Fruit fly (Drosophila melanogaster) whole organism, embryonic: Measurements from ENCODE around the gene CG33631.

Experiments
- Antp ChIP-seq: fragments of 200-800 bp; sonication (Bioruptor generic); optimal IDR thresholded peaks from 3 replicates; lab custom pipeline; 2016; ENCODE audit warnings: missing biosample characterization, missing genetic modification characterization
- Bdp1 ChIP-seq: fragments of 200-800 bp; sonication (Bioruptor generic); optimal IDR thresholded peaks from 3 replicates; lab custom pipeline; 2016; ENCODE audit warnings: missing biosample characterization, missing genetic modification characterization
- CG12769 ChIP-seq: fragments of 200-800 bp; sonication (Bioruptor generic); optimal IDR thresholded peaks from 2 replicates; lab custom pipeline; 2019; ENCODE audit warnings: missing biosample characterization, mild to moderate bottlenecking, missing genetic modification characterization, moderate library complexity
- CG14014 ChIP-seq: fragments of 200-800 bp; sonication (Bioruptor generic); IDR thresholded peaks from 2 replicates; pipeline ENCODE4 v1.3.6; 2022; ENCODE audit warnings: missing biosample characterization, missing genetic modification characterization
- CG14441 ChIP-seq: fragments of 200-800 bp; sonication (Bioruptor generic); IDR thresholded peaks from 2 replicates; pipeline ENCODE4 v1.3.6; 2022; ENCODE audit warnings: missing biosample characterization, missing genetic modification characterization
- CG14667 ChIP-seq: fragments of 200-800 bp; sonication (Bioruptor generic); IDR thresholded peaks from 2 replicates; pipeline ENCODE4 v1.3.6; 2022; ENCODE audit warnings: missing biosample characterization, missing genetic modification characterization
- CG17361 ChIP-seq: fragments of 200-800 bp; sonication (Bioruptor generic); IDR thresholded peaks from 3 replicates; pipeline ENCODE4 v1.3.6; 2022; ENCODE audit warnings: missing biosample characterization, missing genetic modification characterization
- CG1792 ChIP-seq: fragments of 200-800 bp; sonication (Bioruptor generic); optimal IDR thresholded peaks from 2 replicates; lab custom pipeline; 2016; ENCODE audit warnings: missing biosample characterization, missing genetic modification characterization
- CG31388 ChIP-seq: fragments of 200-800 bp; sonication (Bioruptor generic); optimal IDR thresholded peaks from 2 replicates; lab custom pipeline; 2016; ENCODE audit warnings: missing biosample characterization, missing genetic modification characterization
- CG4617 ChIP-seq: fragments of 200-800 bp; sonication (Bioruptor generic); optimal IDR thresholded peaks from 3 replicates; lab custom pipeline; 2016; ENCODE audit warnings: missing biosample characterization, missing genetic modification characterization, borderline replicate concordance
- CG5180 ChIP-seq: fragments of 200-800 bp; sonication (Bioruptor generic); optimal IDR thresholded peaks from 3 replicates; lab custom pipeline; 2017; ENCODE audit warnings: missing biosample characterization, missing genetic modification characterization, mild to moderate bottlenecking, moderate library complexity, missing genetic modification reagents
- CG7963 ChIP-seq: fragments of 200-800 bp; sonication (Bioruptor generic); IDR thresholded peaks from 3 replicates; pipeline ENCODE4 v1.3.6; 2022; ENCODE audit warnings: missing biosample characterization, missing genetic modification characterization; ENCODE audit not compliant: partially characterized antibody
- CG9727 ChIP-seq: fragments of 200-800 bp; sonication (Bioruptor generic); optimal IDR thresholded peaks from 3 replicates; lab custom pipeline; 2017; ENCODE audit warnings: missing biosample characterization, mild to moderate bottlenecking, missing genetic modification characterization
- CG9932 ChIP-seq: fragments of 200-800 bp; sonication (Bioruptor generic); IDR thresholded peaks from 2 replicates; pipeline ENCODE4 v1.3.6; 2022; ENCODE audit warnings: missing biosample characterization, missing genetic modification characterization
- CrebB ChIP-seq: fragments of 200-800 bp; sonication (Bioruptor generic); optimal IDR thresholded peaks from 3 replicates; lab custom pipeline; 2018; ENCODE audit warnings: missing biosample characterization, mild to moderate bottlenecking, missing genetic modification characterization
- Ets65A ChIP-seq: fragments of 200-800 bp; sonication (Bioruptor generic); peaks from one replicate; lab custom pipeline; 2016; ENCODE audit warnings: missing biosample characterization, missing genetic modification characterization
- Gsc ChIP-seq: fragments of 200-800 bp; sonication (Bioruptor generic); IDR thresholded peaks from 2 replicates; pipeline ENCODE4 v1.3.6; 2022; ENCODE audit warnings: missing biosample characterization, missing genetic modification characterization
- HmgD ChIP-seq: fragments of 200-800 bp; sonication (Bioruptor generic); optimal IDR thresholded peaks from 3 replicates; lab custom pipeline; 2016; ENCODE audit warnings: missing biosample characterization, missing genetic modification characterization
- Hmx ChIP-seq: fragments of 200-800 bp; sonication (Bioruptor generic); optimal IDR thresholded peaks from 2 replicates; lab custom pipeline; 2016; ENCODE audit warnings: missing biosample characterization, missing genetic modification characterization
- Hr39 ChIP-seq: fragments of >200 bp; optimal IDR thresholded peaks from 2 replicates; lab custom pipeline; 2017
- Hsf ChIP-seq: fragments of 200-800 bp; sonication (Bioruptor generic); optimal IDR thresholded peaks from 3 replicates; lab custom pipeline; 2016; ENCODE audit warnings: missing biosample characterization, missing genetic modification characterization
- Max ChIP-seq: fragments of 200-800 bp; sonication (Bioruptor generic); optimal IDR thresholded peaks from 2 replicates; lab custom pipeline; 2016; ENCODE audit warnings: missing biosample characterization, mild to moderate bottlenecking, missing genetic modification characterization
- Meics ChIP-seq: fragments of 200-800 bp; sonication (Bioruptor generic); optimal IDR thresholded peaks from 2 replicates; lab custom pipeline; 2017; ENCODE audit warnings: missing biosample characterization, mild to moderate bottlenecking, missing genetic modification characterization
- Myb ChIP-seq: fragments of 200-800 bp; sonication (Bioruptor generic); optimal IDR thresholded peaks from 2 replicates; lab custom pipeline; 2016; ENCODE audit warnings: missing biosample characterization, missing genetic modification characterization
- Neu2 ChIP-seq: fragments of 200-800 bp; sonication (Bioruptor generic); optimal IDR thresholded peaks from 3 replicates; lab custom pipeline; 2016; ENCODE audit warnings: missing biosample characterization, missing genetic modification characterization, borderline replicate concordance
- Ptx1 ChIP-seq: fragments of 200-800 bp; sonication (Bioruptor generic); IDR thresholded peaks from 2 replicates; pipeline ENCODE4 v1.3.6; 2022; ENCODE audit warnings: missing biosample characterization, missing genetic modification characterization
- Sry-β ChIP-seq: fragments of 200-800 bp; sonication (Bioruptor generic); optimal IDR thresholded peaks from 2 replicates; lab custom pipeline; 2018; ENCODE audit warnings: missing biosample characterization, mild to moderate bottlenecking, missing genetic modification characterization, moderate library complexity
- ab ChIP-seq: fragments of 200-800 bp; sonication (Bioruptor generic); optimal IDR thresholded peaks from 2 replicates; lab custom pipeline; 2016; ENCODE audit warnings: missing biosample characterization, missing genetic modification characterization
- bowl ChIP-seq: fragments of 200-800 bp; sonication (Bioruptor generic); IDR thresholded peaks from 2 replicates; pipeline ENCODE4 v1.3.6; 2022; ENCODE audit warnings: missing biosample characterization, missing genetic modification characterization
- caup ChIP-seq: fragments of 200-800 bp; sonication (Bioruptor generic); optimal IDR thresholded peaks from 3 replicates; lab custom pipeline; 2017; ENCODE audit warnings: missing biosample characterization, mild to moderate bottlenecking, missing genetic modification characterization, moderate library complexity; ENCODE audit not compliant: severe bottlenecking
- corto ChIP-seq: fragments of 200-800 bp; sonication (Bioruptor generic); optimal IDR thresholded peaks from 2 replicates; lab custom pipeline; 2016; ENCODE audit warnings: missing biosample characterization, mild to moderate bottlenecking, missing genetic modification characterization, moderate library complexity
- crc ChIP-seq: fragments of 200-800 bp; sonication (Bioruptor generic); optimal IDR thresholded peaks from 2 replicates; lab custom pipeline; 2016; ENCODE audit warnings: missing biosample characterization, missing genetic modification characterization
- dati ChIP-seq: fragments of 200-800 bp; sonication (Bioruptor generic); IDR thresholded peaks from 2 replicates; pipeline ENCODE4 v1.3.6; 2022; ENCODE audit warnings: missing biosample characterization, missing genetic modification characterization
- disco-r ChIP-seq: fragments of 200-800 bp; sonication (Bioruptor generic); optimal IDR thresholded peaks from 2 replicates; lab custom pipeline; 2016; ENCODE audit warnings: missing biosample characterization, missing genetic modification characterization
- dpn ChIP-seq, 2 experiments: fragments of 200-800 bp; sonication (Bioruptor generic); optimal IDR thresholded peaks; 3 replicates each; lab custom pipeline; 2016; ENCODE audit warnings: missing biosample characterization in 2 of 2, missing genetic modification characterization in 2 of 2
- ewg ChIP-seq: fragments of 200-800 bp; sonication (Bioruptor generic); optimal IDR thresholded peaks from 3 replicates; lab custom pipeline; 2017; ENCODE audit warnings: mild to moderate bottlenecking, missing biosample characterization, missing genetic modification reagents, missing genetic modification characterization
- gce ChIP-seq: fragments of 200-800 bp; sonication (Bioruptor generic); IDR thresholded peaks from 3 replicates; pipeline ENCODE4 v1.3.6; 2022; ENCODE audit warnings: missing biosample characterization, missing genetic modification characterization
- gcm2 ChIP-seq: fragments of 200-800 bp; sonication (Bioruptor generic); optimal IDR thresholded peaks from 2 replicates; lab custom pipeline; 2016; ENCODE audit warnings: missing biosample characterization, missing genetic modification characterization
- gfzf ChIP-seq: fragments of 200-800 bp; sonication (Bioruptor generic); optimal IDR thresholded peaks from 2 replicates; lab custom pipeline; 2016; ENCODE audit warnings: missing biosample characterization, mild to moderate bottlenecking, missing genetic modification characterization, moderate library complexity
- gro ChIP-seq: fragments of 200-800 bp; sonication (Bioruptor generic); optimal IDR thresholded peaks from 2 replicates; lab custom pipeline; 2016; ENCODE audit warnings: missing biosample characterization, missing genetic modification characterization
- inv ChIP-seq: fragments of 200-800 bp; sonication (Bioruptor generic); IDR thresholded peaks from 2 replicates; pipeline ENCODE4 v1.3.6; 2022; ENCODE audit warnings: missing biosample characterization, missing genetic modification characterization; ENCODE audit not compliant: partially characterized antibody
- jigr1 ChIP-seq: fragments of 200-800 bp; sonication (Bioruptor generic); IDR thresholded peaks from 3 replicates; pipeline ENCODE4 v1.3.6; 2022; ENCODE audit warnings: missing biosample characterization, missing genetic modification characterization
- nau ChIP-seq: fragments of 200-800 bp; sonication (Bioruptor generic); optimal IDR thresholded peaks from 3 replicates; lab custom pipeline; 2017; ENCODE audit warnings: missing biosample characterization, mild to moderate bottlenecking, missing genetic modification characterization, missing genetic modification reagents
- phol ChIP-seq: fragments of 200-800 bp; sonication (Bioruptor generic); optimal IDR thresholded peaks from 3 replicates; lab custom pipeline; 2018; ENCODE audit warnings: missing biosample characterization, mild to moderate bottlenecking, missing genetic modification characterization, moderate library complexity
- schlank ChIP-seq: fragments of 200-800 bp; sonication (Bioruptor generic); optimal IDR thresholded peaks from 2 replicates; lab custom pipeline; 2018; ENCODE audit warnings: missing biosample characterization, mild to moderate bottlenecking, missing genetic modification characterization
- sisA ChIP-seq: fragments of 200-800 bp; sonication (Bioruptor generic); IDR thresholded peaks from 2 replicates; pipeline ENCODE4 v1.3.6; 2022; ENCODE audit warnings: missing biosample characterization, missing genetic modification characterization
- sug ChIP-seq: fragments of 200-800 bp; optimal IDR thresholded peaks from 2 replicates; lab custom pipeline; 2019; ENCODE audit warnings: missing biosample characterization, mild to moderate bottlenecking, missing genetic modification characterization, moderate library complexity
- toy ChIP-seq: fragments of 200-800 bp; sonication (Bioruptor generic); IDR thresholded peaks from 2 replicates; pipeline ENCODE4 v1.3.6; 2022; ENCODE audit warnings: missing biosample characterization, missing genetic modification characterization
- trem ChIP-seq: fragments of 200-800 bp; optimal IDR thresholded peaks from 3 replicates; lab custom pipeline; 2019; ENCODE audit warnings: missing biosample characterization, mild to moderate bottlenecking, missing genetic modification characterization, moderate library complexity
- z ChIP-seq: fragments of 200-800 bp; sonication (Bioruptor generic); IDR thresholded peaks from 3 replicates; pipeline ENCODE4 v1.3.6; 2022; ENCODE audit warnings: missing biosample characterization, missing genetic modification characterization

CG33631 gene

DNA sequence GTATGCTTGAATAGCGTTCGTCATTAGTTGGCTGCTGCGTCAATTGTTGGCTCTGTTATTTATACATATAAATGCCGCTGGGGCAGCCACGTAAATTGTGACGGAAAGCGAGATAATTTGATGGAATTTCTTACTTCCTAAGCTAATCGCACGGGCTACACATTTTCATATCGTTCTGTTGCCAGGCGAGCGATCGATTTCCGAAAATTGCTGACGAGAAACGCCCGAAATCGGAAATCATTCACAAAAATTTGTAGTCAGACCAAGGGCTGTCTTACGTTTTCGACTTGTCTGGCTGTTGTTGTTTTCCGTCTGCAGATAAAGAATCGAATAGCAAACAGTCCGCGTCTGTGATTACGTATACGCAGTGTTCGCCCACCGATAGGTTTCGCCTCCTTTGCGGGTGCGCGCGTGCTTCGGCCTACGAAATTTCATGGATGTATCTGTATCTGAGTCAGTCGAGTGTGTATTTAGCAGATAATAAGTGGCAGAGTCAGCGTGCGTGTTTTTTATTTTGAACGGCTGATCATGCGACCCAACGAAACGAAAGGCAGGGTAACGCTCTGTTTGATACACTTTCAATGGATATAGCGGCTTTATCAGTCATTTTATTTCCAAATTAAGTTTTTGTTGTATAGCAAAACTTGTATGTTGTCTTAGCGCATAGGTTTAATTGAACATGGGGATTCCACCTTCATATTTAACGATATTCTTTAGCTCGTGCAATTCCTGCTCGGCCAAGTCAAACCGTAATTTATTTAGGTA, 33.9 kb downstream of the CG33631 start (continued):
- peak; percentile 60; the same call in 2 of the 3 replicates for TF ChIP-seq CG17361 (GFP tag; lab: Robert Waterston, UW)
- peak; percentile 24 for TF ChIP-seq disco-r (GFP tag; lab: Kevin White, UChicago)
- peak; percentile 73 for TF ChIP-seq schlank (tag; lab: Kevin White, UChicago)
- TF ChIP-seq gcm2 (GFP tag; lab: Kevin White, UChicago), result peak; percentile 27
- TF ChIP-seq CG14441 (GFP tag; lab: Robert Waterston, UW), result peak; percentile 64
- TF ChIP-seq jigr1 (GFP tag; lab: Robert Waterston, UW), result no peak
- TF ChIP-seq crc (GFP tag; lab: Kevin White, UChicago), result peak; percentile 10
- no peak for TF ChIP-seq inv (GFP tag; lab: Robert Waterston, UW)
- TF ChIP-seq Hmx (GFP tag; lab: Kevin White, UChicago), result peak; percentile 29
- no peak for TF ChIP-seq dati (GFP tag; lab: Robert Waterston, UW)
- TF ChIP-seq CG14014 (GFP tag; lab: Robert Waterston, UW), result peak; percentile 75
- peak; percentile 10 for TF ChIP-seq CG4617 (GFP tag; lab: Kevin White, UChicago)
- peak; percentile 62 for TF ChIP-seq phol (tag; lab: Kevin White, UChicago)
- TF ChIP-seq toy (GFP tag; lab: Robert Waterston, UW), result no peak
- peak; percentile 71 for TF ChIP-seq caup (GFP tag; lab: Kevin White, UChicago)
- TF ChIP-seq Max (GFP tag; lab: Kevin White, UChicago), result no peak
- TF ChIP-seq bowl, result 0 out of 2 replicates have a peak, but pooled peaks have one; percentile 13
- peak; percentile 65 to 68 for TF ChIP-seq dpn (GFP tag; optimal IDR thresholded peaks at IDR 0.05; lab: Kevin White, UChicago)
- TF ChIP-seq CG9727 (GFP tag; lab: Kevin White, UChicago), result peak; percentile 43
- TF ChIP-seq nau (GFP tag; lab: Kevin White, UChicago), result peak; percentile 57
- TF ChIP-seq sug, result peak; percentile 90
- peak; percentile 33 for TF ChIP-seq CG1792 (GFP tag; lab: Kevin White, UChicago)
- peak; percentile 59 for TF ChIP-seq Myb (GFP tag; lab: Kevin White, UChicago)
- no peak for TF ChIP-seq Sry-β (GFP tag; lab: Kevin White, UChicago)
- peak; percentile 39 for TF ChIP-seq CrebB
- peak; percentile 52; the same call in 1 of the 2 replicates for TF ChIP-seq CG14667 (GFP tag; lab: Robert Waterston, UW)
- peak; percentile 45; the same call in 1 of the 2 replicates for TF ChIP-seq sisA (GFP tag; lab: Robert Waterston, UW)
- no peak for TF ChIP-seq Gsc
- no peak for TF ChIP-seq Hr39 (lab: Kevin White, UChicago)
- TF ChIP-seq Neu2 (GFP tag; lab: Kevin White, UChicago), result no peak
- TF ChIP-seq CG7963, result no peak
- no peak for TF ChIP-seq CG31388 (GFP tag; lab: Kevin White, UChicago)
- TF ChIP-seq CG5180 (GFP tag; lab: Kevin White, UChicago), result peak; percentile 27
- TF ChIP-seq gro (GFP tag; lab: Kevin White, UChicago), result peak; percentile 26
- peak; percentile 9 for TF ChIP-seq Bdp1
- no peak for TF ChIP-seq corto (GFP tag; lab: Kevin White, UChicago)
- TF ChIP-seq CG9932, result peak; percentile 71
- no peak for TF ChIP-seq trem
- TF ChIP-seq Hsf (GFP tag; lab: Kevin White, UChicago), result peak; percentile 57
- TF ChIP-seq Ets65A (GFP tag; lab: Kevin White, UChicago), result peak; percentile 2
- peak; percentile 73 for TF ChIP-seq Ptx1 (GFP tag; lab: Robert Waterston, UW)
- peak; percentile 60 for TF ChIP-seq CG12769 (tag; lab: Kevin White, UChicago)
- TF ChIP-seq Antp, result peak; percentile 77
- TF ChIP-seq gfzf (GFP tag; lab: Kevin White, UChicago), result no peak
- TF ChIP-seq ab, result no peak
- TF ChIP-seq z (GFP tag; lab: Robert Waterston, UW), result no peak
- no peak for TF ChIP-seq HmgD (GFP tag; lab: Kevin White, UChicago)
- peak; percentile 38 for TF ChIP-seq ewg (GFP tag; lab: Kevin White, UChicago)
- TF ChIP-seq gce (GFP tag; lab: Robert Waterston, UW), result no peak
- peak; percentile 74 for TF ChIP-seq Meics (GFP tag; lab: Kevin White, UChicago)
